Worm (Caenorhabditis elegans): ENCODE measurements around the gene F58G6.7.

DNA sequence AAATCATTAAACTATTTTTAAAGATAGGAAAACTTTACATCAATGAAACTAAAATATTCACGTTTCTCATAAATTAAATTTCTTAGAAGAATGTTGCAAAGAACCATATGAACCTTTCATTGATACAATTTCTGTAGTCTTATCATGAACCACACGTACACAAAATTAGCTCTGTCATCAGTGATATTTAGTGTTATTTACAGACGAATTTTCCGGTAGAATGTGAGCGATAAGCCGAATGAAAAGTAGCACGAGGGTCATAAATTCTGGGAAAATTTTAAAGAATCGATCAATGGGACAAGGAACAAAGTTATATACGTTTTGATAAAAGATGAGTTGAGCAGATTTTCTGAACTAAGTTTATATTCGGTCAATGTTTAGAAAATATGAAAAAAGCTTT is 22.4 kb downstream of the F58G6.7 start:
- TF ChIP-seq ztf-23 (GFP tag; IDR thresholded peaks at IDR 0.05) = no peak
- TF ChIP-seq cog-1 (tag; optimal IDR thresholded peaks at IDR 0.05) = no peak
- TF ChIP-seq ztf-29 (GFP tag; IDR thresholded peaks at IDR 0.05) = no peak
- no peak for TF ChIP-seq flt-1 (GFP tag; IDR thresholded peaks at IDR 0.05)
- no peak for TF ChIP-seq ref-1 (GFP tag; conservative IDR thresholded peaks at IDR 0.05)
